Worm (Caenorhabditis elegans): ENCODE data around the gene srh-123.
"Not testable (repeated sequence)": the region's sequence is repeated elsewhere in the genome, so short reads cannot be mapped to it uniquely, and the experiment has no call there.

srh-123 gene

ce11 chrV:17473699-17474098, at the start of gene srh-123:
Gene srh-123, plus strand, starts transcription at chrV:17473999.
- no peak for TF ChIP-seq unc-62 (GFP tag; optimal IDR thresholded peaks at IDR 0.05)

- TF ChIP-seq unc-62 (GFP tag; optimal IDR thresholded peaks at IDR 0.05), result no peak
Measured at ce11 chrV:17429262-17429661, 44.5 kb upstream of the srh-123 start.

- no peak for TF ChIP-seq unc-62 (GFP tag; optimal IDR thresholded peaks at IDR 0.05)
Measured at ce11 chrV:17430066-17430465, 43.7 kb upstream of the srh-123 start, which contains the start of gene T27C5.10. Gene T27C5.10, minus strand, starts transcription at chrV:17430166.

- no peak for TF ChIP-seq unc-62 (GFP tag; optimal IDR thresholded peaks at IDR 0.05)
Measured at ce11 chrV:17430903-17431302, 42.9 kb upstream of the srh-123 start, which contains the start of gene srbc-27. Gene srbc-27, plus strand, starts transcription at chrV:17431203.

- TF ChIP-seq unc-62 (GFP tag; optimal IDR thresholded peaks at IDR 0.05), result no peak
Measured at ce11 chrV:17436492-17436891, 37.3 kb upstream of the srh-123 start, which contains the start of gene F20E11.18. Gene F20E11.18, minus strand, starts transcription at chrV:17436592.

- TF ChIP-seq unc-62 (GFP tag; optimal IDR thresholded peaks at IDR 0.05), result no peak
Measured at ce11 chrV:17438317-17438716, 35.5 kb upstream of the srh-123 start, which contains the start of gene srsx-2. Gene srsx-2, minus strand, starts transcription at chrV:17438417.

- no peak for TF ChIP-seq unc-62 (GFP tag; optimal IDR thresholded peaks at IDR 0.05)
Measured at ce11 chrV:17439406-17439805, 34.4 kb upstream of the srh-123 start, which contains the start of gene srh-154. Gene srh-154, plus strand, starts transcription at chrV:17439706.

- no peak for TF ChIP-seq unc-62 (GFP tag; optimal IDR thresholded peaks at IDR 0.05)
Measured at ce11 chrV:17449836-17450235, 24.0 kb upstream of the srh-123 start.

ce11 chrV:17456197-17456596, 17.6 kb upstream of the srh-123 start, which contains the start of gene srh-203:
Gene srh-203, minus strand, starts transcription at chrV:17456297.
- not testable (repeated sequence) for TF ChIP-seq unc-62 (GFP tag; optimal IDR thresholded peaks at IDR 0.05)

ce11 chrV:17458069-17458468, 15.7 kb upstream of the srh-123 start, which contains the start of gene str-200:
Gene str-200, minus strand, starts transcription at chrV:17458169.
- TF ChIP-seq unc-62 (GFP tag; optimal IDR thresholded peaks at IDR 0.05), result no peak

- no peak for TF ChIP-seq unc-62 (GFP tag; optimal IDR thresholded peaks at IDR 0.05)
Measured at ce11 chrV:17460061-17460460, 13.7 kb upstream of the srh-123 start, which contains the start of gene srz-48. Gene srz-48, minus strand, starts transcription at chrV:17460161.

- not testable (repeated sequence) for TF ChIP-seq unc-62 (GFP tag; optimal IDR thresholded peaks at IDR 0.05)
Measured at ce11 chrV:17464278-17464677, 9.5 kb upstream of the srh-123 start, which contains the start of gene F20E11.7. Gene F20E11.7, plus strand, starts transcription at chrV:17464578.

ce11 chrV:17466751-17467150, 7.0 kb upstream of the srh-123 start, which contains the start of gene srw-72:
Gene srw-72, plus strand, starts transcription at chrV:17467051.
- TF ChIP-seq unc-62 (GFP tag; optimal IDR thresholded peaks at IDR 0.05), result no peak

- no peak for TF ChIP-seq unc-62 (GFP tag; optimal IDR thresholded peaks at IDR 0.05)
Measured at ce11 chrV:17467881-17468280, 5.9 kb upstream of the srh-123 start.

ce11 chrV:17469180-17469579, 4.6 kb upstream of the srh-123 start, which contains the start of gene F20E11.17:
Gene F20E11.17, minus strand, starts transcription at chrV:17469280.
- no peak for TF ChIP-seq unc-62 (GFP tag; optimal IDR thresholded peaks at IDR 0.05)

ce11 chrV:17471564-17471963, 2.2 kb upstream of the srh-123 start, which contains the start of gene srh-235:
Gene srh-235, minus strand, starts transcription at chrV:17471664.
- no peak for TF ChIP-seq unc-62 (GFP tag; optimal IDR thresholded peaks at IDR 0.05)

ce11 chrV:17476490-17476889, 2.7 kb downstream of the srh-123 start, which contains the start of gene srbc-61:
Gene srbc-61, plus strand, starts transcription at chrV:17476790.
- TF ChIP-seq unc-62 (GFP tag; optimal IDR thresholded peaks at IDR 0.05), result no peak

All from whole organism, dauer.